Worm (Caenorhabditis elegans) whole organism, L3 larva: Measurements from ENCODE around the gene C16C8.9.
"Not testable (repeated sequence)": the region's sequence is repeated elsewhere in the genome, so short reads cannot be mapped to it uniquely, and the experiment has no call there.

Experiments used
- R02D3.7 ChIP-seq: fragments of 150-350 bp; optimal IDR thresholded peaks from 2 replicates; lab custom pipeline; 2014; ENCODE audit warnings: missing biosample characterization, missing genetic modification characterization
- ZK546.5 ChIP-seq: sonication (generic microtip); optimal IDR thresholded peaks from 2 replicates; lab custom pipeline; 2017; ENCODE audit warnings: missing biosample characterization, missing genetic modification characterization
- ama-1 ChIP-seq: fragments of 150-350 bp; optimal IDR thresholded peaks from 2 replicates; lab custom pipeline; 2018
- ceh-16 ChIP-seq: sonication (generic microtip); optimal IDR thresholded peaks from 2 replicates; lab custom pipeline; 2017; ENCODE audit warnings: missing biosample characterization, missing genetic modification characterization
- ceh-9 ChIP-seq: sonication (generic microtip); optimal IDR thresholded peaks from 2 replicates; lab custom pipeline; 2018; ENCODE audit warnings: missing biosample characterization, missing genetic modification characterization
- daf-12 ChIP-seq: fragments of 150-350 bp; optimal IDR thresholded peaks from 2 replicates; lab custom pipeline; 2014; ENCODE audit warnings: missing biosample characterization, missing genetic modification reagents, missing genetic modification characterization
- elt-1 ChIP-seq: fragments of 150-350 bp; optimal IDR thresholded peaks from 2 replicates; lab custom pipeline; 2014; ENCODE audit warnings: missing biosample characterization, missing genetic modification characterization
- elt-2 ChIP-seq: sonication (generic microtip); optimal IDR thresholded peaks from 2 replicates; lab custom pipeline; 2016; ENCODE audit warnings: missing genetic modification reagents, mild to moderate bottlenecking, missing genetic modification characterization, missing compliant biosample characterization
- elt-3 ChIP-seq, 3 experiments: fragments of 150-350 bp in 1 of 3; sonication (generic microtip) in 2 of 3; optimal IDR thresholded peaks; 2 replicates in 2 of 3; 4 replicates in 1 of 3; lab custom pipeline; 2014 to 2017; ENCODE audit warnings: missing biosample characterization in 3 of 3, missing genetic modification characterization in 3 of 3
- eor-1 ChIP-seq, 2 experiments: fragments of 150-350 bp; optimal IDR thresholded peaks; 2 replicates each; lab custom pipeline; 2014 to 2018; ENCODE audit warnings: missing biosample characterization in 2 of 2, missing genetic modification characterization in 2 of 2
- fkh-10 ChIP-seq: sonication (generic microtip); optimal IDR thresholded peaks from 2 replicates; lab custom pipeline; 2017; ENCODE audit warnings: missing biosample characterization, missing genetic modification reagents, missing genetic modification characterization
- fkh-2 ChIP-seq: fragments of 150-350 bp; optimal IDR thresholded peaks from 2 replicates; lab custom pipeline; 2014; ENCODE audit warnings: missing biosample characterization, missing genetic modification reagents, missing genetic modification characterization
- fos-1 ChIP-seq: fragments of 150-350 bp; optimal IDR thresholded peaks from 2 replicates; lab custom pipeline; 2014; ENCODE audit warnings: missing biosample characterization, missing genetic modification characterization
- hmg-11 ChIP-seq: sonication (generic microtip); optimal IDR thresholded peaks from 2 replicates; lab custom pipeline; 2016; ENCODE audit warnings: missing genetic modification characterization, missing compliant biosample characterization
- jun-1 ChIP-seq: fragments of 150-350 bp; optimal IDR thresholded peaks from 2 replicates; lab custom pipeline; 2014; ENCODE audit warnings: missing biosample characterization, missing genetic modification reagents, missing genetic modification characterization
- lin-15B ChIP-seq: fragments of 150-350 bp; optimal IDR thresholded peaks from 2 replicates; lab custom pipeline; 2014; ENCODE audit warnings: missing biosample characterization, missing genetic modification characterization
- mdl-1 ChIP-seq: fragments of 150-350 bp; optimal IDR thresholded peaks from 2 replicates; lab custom pipeline; 2014; ENCODE audit warnings: missing biosample characterization, missing genetic modification characterization
- mml-1 ChIP-seq: fragments of 150-350 bp; sonication (generic microtip); optimal IDR thresholded peaks from 3 replicates; lab custom pipeline; 2014; ENCODE audit warnings: missing biosample characterization, missing genetic modification characterization
- nfya-1 ChIP-seq: sonication (generic microtip); optimal IDR thresholded peaks from 2 replicates; lab custom pipeline; 2017; ENCODE audit warnings: missing genetic modification characterization, mild to moderate bottlenecking, missing compliant biosample characterization, antibody characterized with exemption, moderate library complexity; ENCODE audit not compliant: insufficient read depth
- nhr-11 ChIP-seq: fragments of 150-350 bp; optimal IDR thresholded peaks from 2 replicates; lab custom pipeline; 2014; ENCODE audit warnings: missing biosample characterization, missing genetic modification characterization
- nhr-12 ChIP-seq: fragments of 150-350 bp; optimal IDR thresholded peaks from 2 replicates; lab custom pipeline; 2014; ENCODE audit warnings: missing biosample characterization, missing genetic modification characterization
- nhr-237 ChIP-seq: fragments of 150-350 bp; optimal IDR thresholded peaks from 2 replicates; lab custom pipeline; 2014; ENCODE audit warnings: missing biosample characterization, missing genetic modification characterization
- nhr-25 ChIP-seq: sonication (generic microtip); optimal IDR thresholded peaks from 2 replicates; lab custom pipeline; 2017; ENCODE audit warnings: missing biosample characterization, missing genetic modification characterization
- nhr-28 ChIP-seq: fragments of 150-350 bp; optimal IDR thresholded peaks from 2 replicates; lab custom pipeline; 2014; ENCODE audit warnings: missing biosample characterization, missing genetic modification characterization
- nhr-43 ChIP-seq: sonication (generic microtip); optimal IDR thresholded peaks from 2 replicates; lab custom pipeline; 2016; ENCODE audit warnings: mild to moderate bottlenecking, missing genetic modification characterization, missing compliant biosample characterization; ENCODE audit not compliant: poor library complexity, severe bottlenecking
- nhr-77 ChIP-seq: fragments of 150-350 bp; optimal IDR thresholded peaks from 2 replicates; lab custom pipeline; 2014; ENCODE audit warnings: missing biosample characterization, missing genetic modification characterization
- skn-1 ChIP-seq: fragments of 150-350 bp; optimal IDR thresholded peaks from 2 replicates; lab custom pipeline; 2014; ENCODE audit warnings: missing biosample characterization, missing genetic modification characterization
- snpc-4 ChIP-seq: fragments of 150-350 bp; optimal IDR thresholded peaks from 2 replicates; lab custom pipeline; 2014; ENCODE audit warnings: missing biosample characterization, missing genetic modification characterization
- tbx-2 ChIP-seq: sonication (generic microtip); optimal IDR thresholded peaks from 2 replicates; lab custom pipeline; 2016; ENCODE audit warnings: mild to moderate bottlenecking, missing genetic modification characterization, missing compliant biosample characterization
- unc-39 ChIP-seq: sonication (generic microtip); optimal IDR thresholded peaks from 4 replicates; lab custom pipeline; 2017; ENCODE audit warnings: missing biosample characterization, missing genetic modification characterization
- unc-62 ChIP-seq: fragments of 150-350 bp; sonication (generic microtip); optimal IDR thresholded peaks from 4 replicates; lab custom pipeline; 2014; ENCODE audit warnings: missing biosample characterization, missing genetic modification reagents, missing genetic modification characterization
- ztf-11 ChIP-seq: fragments of 150-350 bp; optimal IDR thresholded peaks from 2 replicates; lab custom pipeline; 2014; ENCODE audit warnings: missing biosample characterization, missing genetic modification characterization
- ztf-4 ChIP-seq: fragments of 150-350 bp; optimal IDR thresholded peaks from 2 replicates; lab custom pipeline; 2014; ENCODE audit warnings: missing biosample characterization, missing genetic modification characterization

Gene C16C8.9

ce11 chrII:3459199-3459598 is 3.8 kb downstream of the C16C8.9 start:
- TF ChIP-seq ceh-16 (tag; lab: Kevin White, UChicago) (no peak), ZK546.5 (no peak), elt-1 (no peak)

- TF ChIP-seq mml-1 (no peak), nhr-43 (tag; lab: Kevin White, UChicago) (no peak), ceh-9 (tag; lab: Kevin White, UChicago) (no peak), ztf-4 (no peak), ceh-16 (tag; lab: Kevin White, UChicago) (no peak), elt-3 (tag; optimal IDR thresholded peaks at IDR 0.05; lab: Kevin White, UChicago) (no peak), nhr-77 (tag; lab: Kevin White, UChicago) (no peak), hmg-11 (tag; lab: Kevin White, UChicago) (no peak), nhr-11 (tag; lab: Kevin White, UChicago) (no peak), nfya-1 (tag; lab: Kevin White, UChicago) (no peak), nhr-28 (tag; lab: Kevin White, UChicago) (no peak), unc-62 (GFP tag; lab: Kevin White, UChicago) (no peak)
These were observed 4.8 kb downstream of the C16C8.9 start, which contains the start of the genes C16C8.26 and C16C8.19 for ce11 chrII:3458209-3458608. Gene C16C8.26 (minus strand): TSS chrII:3458309. Gene C16C8.19 (plus strand): TSS chrII:3458487.

- TF ChIP-seq daf-12 (tag; lab: Kevin White, UChicago), result no peak
- no peak for TF ChIP-seq snpc-4
- no peak for TF ChIP-seq nhr-43 (tag; lab: Kevin White, UChicago)
- no peak for TF ChIP-seq hmg-11 (tag; lab: Kevin White, UChicago)
- TF ChIP-seq ztf-4, result no peak
- TF ChIP-seq unc-39 (tag; lab: Kevin White, UChicago), result no peak
- TF ChIP-seq unc-62 (GFP tag; lab: Kevin White, UChicago), result no peak
- no peak for TF ChIP-seq R02D3.7 (tag; lab: Kevin White, UChicago)
- no peak for TF ChIP-seq ama-1 (lab: Kevin White, UChicago)
- no peak for TF ChIP-seq nhr-12
- no peak for TF ChIP-seq nhr-11 (tag; lab: Kevin White, UChicago)
- no peak for TF ChIP-seq tbx-2 (tag; lab: Kevin White, UChicago)
These were observed 9.5 kb downstream of the C16C8.9 start, which contains the start of gene C16C8.11 for ce11 chrII:3453521-3453920. Gene C16C8.11 (plus strand): TSS chrII:3453708.

ce11 chrII:3452421-3452820 is 10.6 kb downstream of the C16C8.9 start, which contains the start of gene C16C8.12:
Gene C16C8.12 (plus strand): TSS chrII:3452721.
- TF ChIP-seq nhr-28 (tag; lab: Kevin White, UChicago), result no peak
- TF ChIP-seq ceh-16 (tag; lab: Kevin White, UChicago), result no peak
- TF ChIP-seq ztf-11, result no peak
- TF ChIP-seq snpc-4, result no peak
- no peak for TF ChIP-seq nhr-237
- no peak for TF ChIP-seq fos-1
- no peak for TF ChIP-seq fkh-2 (tag; lab: Kevin White, UChicago)
- no peak for TF ChIP-seq ztf-4
- TF ChIP-seq eor-1 (tag; optimal IDR thresholded peaks at IDR 0.05; lab: Kevin White, UChicago), result no peak
- no peak for TF ChIP-seq lin-15B (tag; lab: Kevin White, UChicago)
- TF ChIP-seq jun-1 (tag; lab: Kevin White, UChicago), result no peak
- TF ChIP-seq elt-1, result no peak
- no peak for TF ChIP-seq nhr-25 (tag; lab: Kevin White, UChicago)
- TF ChIP-seq fkh-10 (GFP tag; lab: Kevin White, UChicago), result no peak
- no peak for TF ChIP-seq elt-2
- no peak for TF ChIP-seq skn-1 (tag; lab: Kevin White, UChicago)

- not testable (repeated sequence) for TF ChIP-seq fkh-2 (tag; lab: Kevin White, UChicago); mdl-1 (tag; lab: Kevin White, UChicago); fos-1
These were observed 13.5 kb downstream of the C16C8.9 start, which contains the start of gene C16C8.14 for ce11 chrII:3449514-3449913. Gene C16C8.14 (plus strand): TSS chrII:3449814.
